Worm (Caenorhabditis elegans) whole organism, L1 larva: ENCODE data around the gene cyp-13B1.
A peak's percentile ranks its signal among the peaks of the same experiment; 100 is the strongest.

ENCODE experiments used
- C34B4.2 ChIP-seq: sonication (generic microtip); optimal IDR thresholded peaks from 2 replicates; lab custom pipeline; 2017; ENCODE audit warnings: mild to moderate bottlenecking, missing genetic modification characterization, missing compliant biosample characterization
- F16B12.6 ChIP-seq: fragments of 150-350 bp; optimal IDR thresholded peaks from 2 replicates; lab custom pipeline; 2014; ENCODE audit warnings: missing biosample characterization, missing genetic modification characterization
- Y116A8C.19 ChIP-seq: sonication (generic microtip); optimal IDR thresholded peaks from 2 replicates; lab custom pipeline; 2016; ENCODE audit warnings: missing compliant biosample characterization, missing genetic modification characterization, borderline replicate concordance
- aha-1 ChIP-seq: fragments of 150-350 bp; optimal IDR thresholded peaks from 2 replicates; lab custom pipeline; 2014; ENCODE audit warnings: missing biosample characterization, missing genetic modification characterization
- ama-1 ChIP-seq: fragments of 150-350 bp; optimal IDR thresholded peaks from 2 replicates; lab custom pipeline; 2014
- ceh-63 ChIP-seq: fragments of 200-800 bp; sonication (Bioruptor generic); optimal IDR thresholded peaks from 2 replicates; lab custom pipeline; 2018; ENCODE audit warnings: mild to moderate bottlenecking, missing genetic modification characterization, missing compliant biosample characterization
- ceh-88 ChIP-seq: fragments of 200-800 bp; sonication (Bioruptor generic); IDR thresholded peaks from 2 replicates; pipeline ENCODE4 v1.3.6; 2022; ENCODE audit warnings: missing genetic modification characterization, missing compliant biosample characterization
- ces-1 ChIP-seq: fragments of 150-350 bp; optimal IDR thresholded peaks from 2 replicates; lab custom pipeline; 2014; ENCODE audit warnings: missing biosample characterization, missing genetic modification reagents, missing genetic modification characterization
- dpl-1 ChIP-seq, 3 experiments: fragments of 150-350 bp in 2 of 3; sonication (generic microtip) in 1 of 3; optimal IDR thresholded peaks; 2 replicates each; lab custom pipeline; 2014 to 2017; ENCODE audit warnings: missing biosample characterization in 3 of 3, missing genetic modification characterization in 3 of 3, missing genetic modification reagents in 3 of 3
- dsc-1 ChIP-seq: sonication (generic microtip); optimal IDR thresholded peaks from 2 replicates; lab custom pipeline; 2016; ENCODE audit warnings: mild to moderate bottlenecking, missing genetic modification characterization, missing compliant biosample characterization
- efl-1 ChIP-seq, 4 experiments: fragments of 150-350 bp; optimal IDR thresholded peaks in 3 of 4; peaks in 1 of 4; 1 replicate in 1 of 4; 2 replicates in 3 of 4; lab custom pipeline; 2014; ENCODE audit warnings: missing biosample characterization in 2 of 4, missing genetic modification characterization in 2 of 4, missing genetic modification reagents in 2 of 4
- efl-3 ChIP-seq: fragments of 200-800 bp; sonication (Bioruptor generic); optimal IDR thresholded peaks from 2 replicates; lab custom pipeline; 2018; ENCODE audit warnings: mild to moderate bottlenecking, missing genetic modification characterization, missing compliant biosample characterization
- egl-13 ChIP-seq: sonication (generic microtip); optimal IDR thresholded peaks from 2 replicates; lab custom pipeline; 2016; ENCODE audit warnings: missing genotype, missing genetic modification reagents, missing genetic modification characterization, missing compliant biosample characterization
- egl-27 ChIP-seq, 2 experiments: fragments of 150-350 bp in 1 of 2; sonication (generic microtip); optimal IDR thresholded peaks; 3 replicates each; lab custom pipeline; 2017 to 2018; ENCODE audit warnings: missing biosample characterization in 2 of 2, missing genetic modification characterization in 2 of 2, missing genetic modification reagents in 2 of 2
- elt-3 ChIP-seq, 6 experiments: fragments of 150-350 bp in 1 of 6; sonication (generic microtip); optimal IDR thresholded peaks; 2 replicates each; lab custom pipeline; 2017 to 2018; ENCODE audit warnings: missing biosample characterization in 6 of 6, missing genetic modification characterization in 6 of 6, inconsistent platforms in 1 of 6
- ets-5 ChIP-seq: fragments of 200-800 bp; sonication (Bioruptor generic); IDR thresholded peaks from 2 replicates; pipeline ENCODE4 v1.3.6; 2022; ENCODE audit warnings: missing genetic modification characterization, missing compliant biosample characterization
- grh-1 ChIP-seq: fragments of 200-800 bp; sonication (Bioruptor generic); IDR thresholded peaks from 2 replicates; pipeline ENCODE4 v1.3.6; 2022; ENCODE audit warnings: missing genetic modification reagents, missing genetic modification characterization, missing compliant biosample characterization
- hlh-17 ChIP-seq: fragments of 200-800 bp; sonication (Bioruptor generic); optimal IDR thresholded peaks from 2 replicates; lab custom pipeline; 2018; ENCODE audit warnings: missing genetic modification characterization, mild to moderate bottlenecking, missing compliant biosample characterization, moderate library complexity, borderline replicate concordance
- hlh-4 ChIP-seq: sonication (generic microtip); optimal IDR thresholded peaks from 2 replicates; lab custom pipeline; 2016; ENCODE audit warnings: mild to moderate bottlenecking, missing genetic modification characterization, missing compliant biosample characterization
- irx-1 ChIP-seq: sonication (generic microtip); optimal IDR thresholded peaks from 2 replicates; lab custom pipeline; 2016; ENCODE audit warnings: missing genetic modification characterization, missing compliant biosample characterization
- isw-1 ChIP-seq: fragments of 200-800 bp; sonication (Bioruptor generic); IDR thresholded peaks from 2 replicates; pipeline ENCODE4 v1.3.6; 2022; ENCODE audit warnings: missing genetic modification characterization, missing compliant biosample characterization
- jun-1 ChIP-seq: fragments of 150-350 bp; optimal IDR thresholded peaks from 2 replicates; lab custom pipeline; 2014; ENCODE audit warnings: missing biosample characterization, missing genetic modification reagents, missing genetic modification characterization
- lin-13 ChIP-seq: fragments of 150-350 bp; optimal IDR thresholded peaks from 2 replicates; lab custom pipeline; 2014; ENCODE audit warnings: missing biosample characterization, missing genetic modification reagents, missing genetic modification characterization
- lin-14 ChIP-seq: fragments of 200-800 bp; sonication (Bioruptor generic); optimal IDR thresholded peaks from 2 replicates; lab custom pipeline; 2018; ENCODE audit warnings: mild to moderate bottlenecking, missing genetic modification characterization, moderate library complexity, missing compliant biosample characterization
- lir-3 ChIP-seq: sonication (generic microtip); optimal IDR thresholded peaks from 2 replicates; lab custom pipeline; 2016; ENCODE audit warnings: mild to moderate bottlenecking, missing genetic modification characterization, moderate library complexity, missing compliant biosample characterization; ENCODE audit not compliant: poor library complexity
- lsy-2 ChIP-seq, 2 experiments: fragments of 150-350 bp; optimal IDR thresholded peaks; 2 replicates each; lab custom pipeline; 2014; ENCODE audit warnings: missing biosample characterization in 2 of 2, missing genetic modification characterization in 2 of 2
- mab-9 ChIP-seq: fragments of 200-800 bp; sonication (Bioruptor generic); IDR thresholded peaks from 2 replicates; pipeline ENCODE4 v1.3.6; 2022; ENCODE audit warnings: missing genetic modification reagents, missing genetic modification characterization, missing compliant biosample characterization
- mdl-1 ChIP-seq, 2 experiments: fragments of 150-350 bp; optimal IDR thresholded peaks; 2 replicates each; lab custom pipeline; 2014 to 2017; ENCODE audit warnings: missing biosample characterization in 2 of 2, missing genetic modification characterization in 2 of 2, inconsistent platforms in 1 of 2
- mep-1 ChIP-seq: fragments of 150-350 bp; optimal IDR thresholded peaks from 2 replicates; lab custom pipeline; 2014; ENCODE audit warnings: missing biosample characterization, missing genetic modification characterization
- nhr-11 ChIP-seq: fragments of 150-350 bp; optimal IDR thresholded peaks from 2 replicates; lab custom pipeline; 2014; ENCODE audit warnings: missing biosample characterization, missing genetic modification characterization
- nhr-19 ChIP-seq: fragments of 200-800 bp; sonication (Bioruptor generic); conservative IDR thresholded peaks from 2 replicates; pipeline ENCODE4 v1.3.6; 2022; ENCODE audit warnings: missing genetic modification characterization, missing compliant biosample characterization
- nhr-20 ChIP-seq: sonication (generic microtip); optimal IDR thresholded peaks from 2 replicates; lab custom pipeline; 2016; ENCODE audit warnings: mild to moderate bottlenecking, missing genetic modification characterization, missing compliant biosample characterization
- nhr-237 ChIP-seq: fragments of 150-350 bp; optimal IDR thresholded peaks from 2 replicates; lab custom pipeline; 2014; ENCODE audit warnings: missing biosample characterization, missing genetic modification characterization
- nhr-47 ChIP-seq: sonication (generic microtip); optimal IDR thresholded peaks from 2 replicates; lab custom pipeline; 2016; ENCODE audit warnings: mild to moderate bottlenecking, missing genetic modification characterization, moderate library complexity, missing compliant biosample characterization
- nhr-71 ChIP-seq: sonication (generic microtip); optimal IDR thresholded peaks from 2 replicates; lab custom pipeline; 2016; ENCODE audit warnings: mild to moderate bottlenecking, missing genetic modification characterization, moderate library complexity, missing compliant biosample characterization
- nhr-76 ChIP-seq: sonication (generic microtip); optimal IDR thresholded peaks from 2 replicates; lab custom pipeline; 2017; ENCODE audit warnings: missing biosample characterization, missing genetic modification characterization
- nhr-85 ChIP-seq: sonication (generic microtip); peaks from one replicate; lab custom pipeline; 2016; ENCODE audit warnings: missing genetic modification characterization, inconsistent platforms, missing compliant biosample characterization
- rnt-1 ChIP-seq: sonication (generic microtip); optimal IDR thresholded peaks from 2 replicates; lab custom pipeline; 2016; ENCODE audit warnings: mild to moderate bottlenecking, missing genetic modification characterization, moderate library complexity, missing compliant biosample characterization
- snpc-4 ChIP-seq: fragments of 150-350 bp; optimal IDR thresholded peaks from 2 replicates; lab custom pipeline; 2014; ENCODE audit warnings: missing biosample characterization, missing genetic modification characterization
- sup-37 ChIP-seq: fragments of 200-800 bp; sonication (Bioruptor generic); optimal IDR thresholded peaks from 2 replicates; lab custom pipeline; 2018; ENCODE audit warnings: mild to moderate bottlenecking, missing genetic modification characterization, missing compliant biosample characterization
- zip-4 ChIP-seq: fragments of 200-800 bp; sonication (Bioruptor generic); optimal IDR thresholded peaks from 2 replicates; lab custom pipeline; 2018; ENCODE audit warnings: mild to moderate bottlenecking, missing genetic modification characterization, moderate library complexity, missing compliant biosample characterization
- ztf-4 ChIP-seq: fragments of 150-350 bp; optimal IDR thresholded peaks from 2 replicates; lab custom pipeline; 2014; ENCODE audit warnings: missing biosample characterization, missing genetic modification characterization

cyp-13B1 gene

ce11 chrX:13448665-13449099 is 39.2 kb upstream of the cyp-13B1 start (continued):
- TF ChIP-seq nhr-19 (GFP tag; lab: Robert Waterston, UW): peak; percentile 70
- TF ChIP-seq nhr-20: peak; percentile 60
- TF ChIP-seq snpc-4 (tag; lab: Kevin White, UChicago): peak; percentile 13
- TF ChIP-seq lsy-2 (tag; optimal IDR thresholded peaks at IDR 0.05; lab: Kevin White, UChicago): peak; percentile 26 to 42
- TF ChIP-seq lin-14 (GFP tag; lab: Kevin White, UChicago): peak; percentile 72
- peak; percentile 46 for TF ChIP-seq irx-1 (tag; lab: Kevin White, UChicago)
- TF ChIP-seq lin-13 (GFP tag; lab: Kevin White, UChicago): peak; percentile 38
- TF ChIP-seq rnt-1 (tag; lab: Kevin White, UChicago): peak; percentile 68
- peak; percentile 79 for TF ChIP-seq nhr-85 (tag; lab: Kevin White, UChicago)
- peak in 1 of 3 experiments; percentile 10 for TF ChIP-seq dpl-1 (GFP tag; optimal IDR thresholded peaks at IDR 0.05; lab: Kevin White, UChicago)
- TF ChIP-seq jun-1 (tag; lab: Kevin White, UChicago): peak; percentile 55
- peak in 1 of 2 experiments; percentile 56 for TF ChIP-seq mdl-1 (tag; optimal IDR thresholded peaks at IDR 0.05; lab: Kevin White, UChicago)
- TF ChIP-seq ceh-88: peak; percentile 31; the same call in 1 of the 2 replicates
- TF ChIP-seq egl-13 (tag; lab: Kevin White, UChicago): peak; percentile 51
- TF ChIP-seq lir-3 (tag; lab: Kevin White, UChicago): peak; percentile 39
- TF ChIP-seq mep-1: peak; percentile 57
- peak; percentile 23 for TF ChIP-seq sup-37

ce11 chrX:13446418-13446817 is 37.0 kb upstream of the cyp-13B1 start, which contains the start of gene set-8:
Gene set-8, plus strand, starts transcription at chrX:13446718.
- TF ChIP-seq ces-1 (GFP tag; lab: Kevin White, UChicago): no peak
- TF ChIP-seq hlh-17: no peak
- TF ChIP-seq nhr-76: no peak
- no peak for TF ChIP-seq isw-1 (GFP tag; lab: Robert Waterston, UW)
- no peak for TF ChIP-seq Y116A8C.19
- no peak for TF ChIP-seq aha-1
- no peak for TF ChIP-seq C34B4.2 (tag; lab: Kevin White, UChicago)
- TF ChIP-seq zip-4 (GFP tag; lab: Kevin White, UChicago): no peak
- no peak for TF ChIP-seq ama-1 (lab: Kevin White, UChicago)
- no peak for TF ChIP-seq nhr-47 (tag; lab: Kevin White, UChicago)
- no peak for TF ChIP-seq hlh-4
- no peak for TF ChIP-seq dsc-1 (tag; lab: Kevin White, UChicago)
- TF ChIP-seq nhr-19 (GFP tag; lab: Robert Waterston, UW): no peak
- no peak for TF ChIP-seq nhr-85 (tag; lab: Kevin White, UChicago)
- TF ChIP-seq jun-1 (tag; lab: Kevin White, UChicago): no peak
- no peak for TF ChIP-seq efl-3 (GFP tag; lab: Kevin White, UChicago)
- TF ChIP-seq nhr-237 (tag; lab: Kevin White, UChicago): no peak
- no peak for TF ChIP-seq ztf-4 (tag; lab: Kevin White, UChicago)

- TF ChIP-seq efl-3 (GFP tag; lab: Kevin White, UChicago): no peak
- TF ChIP-seq nhr-71 (tag; lab: Kevin White, UChicago): no peak
- no peak for TF ChIP-seq grh-1 (GFP tag; lab: Robert Waterston, UW)
- no peak for TF ChIP-seq egl-27 (tag; optimal IDR thresholded peaks at IDR 0.05; lab: Kevin White, UChicago)
- no peak for TF ChIP-seq elt-3 (tag; optimal IDR thresholded peaks at IDR 0.05; lab: Kevin White, UChicago)
- no peak for TF ChIP-seq F16B12.6 (tag; lab: Kevin White, UChicago)
- no peak for TF ChIP-seq nhr-11 (tag; lab: Kevin White, UChicago)
- TF ChIP-seq ceh-63: no peak
- no peak for TF ChIP-seq irx-1 (tag; lab: Kevin White, UChicago)
- no peak for TF ChIP-seq efl-1 (optimal IDR thresholded peaks at IDR 0.05; lab: Kevin White, UChicago)
- TF ChIP-seq efl-1 (GFP tag; optimal IDR thresholded peaks at IDR 0.05 in 1 of 2; lab: Kevin White, UChicago): no peak
- no peak for TF ChIP-seq ets-5
- TF ChIP-seq sup-37: no peak
- TF ChIP-seq mab-9 (GFP tag; lab: Robert Waterston, UW): no peak
These were observed 34.8 kb upstream of the cyp-13B1 start for ce11 chrX:13444267-13444666.
